Fruit fly (Drosophila melanogaster) whole organism, embryonic: ENCODE data around the gene CG9706.

ENCODE experiments used
- ATbp ChIP-seq: fragments of 200-800 bp; sonication (Bioruptor generic); optimal IDR thresholded peaks from 2 replicates; lab custom pipeline; 2017; ENCODE audit warnings: missing biosample characterization, mild to moderate bottlenecking, missing genetic modification characterization, missing genetic modification reagents
- BEAF-32 ChIP-seq: fragments of 200-800 bp; sonication (Bioruptor generic); optimal IDR thresholded peaks from 3 replicates; lab custom pipeline; 2017; ENCODE audit warnings: missing biosample characterization, missing genetic modification characterization, mild to moderate bottlenecking, moderate library complexity, missing genetic modification reagents
- Bteb2 ChIP-seq: fragments of 200-800 bp; sonication (Bioruptor generic); optimal IDR thresholded peaks from 2 replicates; lab custom pipeline; 2016; ENCODE audit warnings: missing biosample characterization, missing genetic modification characterization
- CG12155 ChIP-seq: fragments of 200-800 bp; sonication (Bioruptor generic); optimal IDR thresholded peaks from 3 replicates; lab custom pipeline; 2016; ENCODE audit warnings: missing biosample characterization, missing genetic modification characterization
- CG12219 ChIP-seq: fragments of 200-800 bp; sonication (Bioruptor generic); optimal IDR thresholded peaks from 3 replicates; lab custom pipeline; 2018; ENCODE audit warnings: missing biosample characterization, mild to moderate bottlenecking, missing genetic modification characterization
- CG1233 ChIP-seq: fragments of 200-800 bp; sonication (Bioruptor generic); optimal IDR thresholded peaks from 4 replicates; lab custom pipeline; 2018; ENCODE audit warnings: missing biosample characterization, mild to moderate bottlenecking, missing genetic modification characterization
- CG13424 ChIP-seq: fragments of 200-800 bp; sonication (Bioruptor generic); optimal IDR thresholded peaks from 2 replicates; lab custom pipeline; 2019; ENCODE audit warnings: missing biosample characterization, mild to moderate bottlenecking, missing genetic modification characterization, moderate library complexity
- CG13894 ChIP-seq: fragments of 200-800 bp; sonication (Bioruptor generic); optimal IDR thresholded peaks from 3 replicates; lab custom pipeline; 2018; ENCODE audit warnings: missing biosample characterization, mild to moderate bottlenecking, missing genetic modification characterization, moderate library complexity
- CG14050 ChIP-seq: fragments of 200-800 bp; sonication (Bioruptor generic); IDR thresholded peaks from 3 replicates; pipeline ENCODE4 v1.3.6; 2022; ENCODE audit warnings: missing biosample characterization, missing genetic modification characterization
- CG14441 ChIP-seq: fragments of 200-800 bp; sonication (Bioruptor generic); IDR thresholded peaks from 2 replicates; pipeline ENCODE4 v1.3.6; 2022; ENCODE audit warnings: missing biosample characterization, missing genetic modification characterization
- CG15601 ChIP-seq: fragments of 200-800 bp; sonication (Bioruptor generic); optimal IDR thresholded peaks from 3 replicates; lab custom pipeline; 2019; ENCODE audit warnings: missing biosample characterization, mild to moderate bottlenecking, missing genetic modification characterization, moderate library complexity
- CG16815 ChIP-seq: fragments of 200-800 bp; sonication (Bioruptor generic); optimal IDR thresholded peaks from 3 replicates; lab custom pipeline; 2017; ENCODE audit warnings: missing biosample characterization, mild to moderate bottlenecking, missing genetic modification characterization
- CG16863 ChIP-seq: fragments of 200-800 bp; sonication (Bioruptor generic); optimal IDR thresholded peaks from 3 replicates; lab custom pipeline; 2016; ENCODE audit warnings: missing biosample characterization, missing genetic modification characterization
- CG18262 ChIP-seq: fragments of 200-800 bp; optimal IDR thresholded peaks from 3 replicates; lab custom pipeline; 2019; ENCODE audit warnings: missing biosample characterization, mild to moderate bottlenecking, missing genetic modification characterization, moderate library complexity
- CG2120 ChIP-seq: fragments of 200-800 bp; sonication (Bioruptor generic); optimal IDR thresholded peaks from 3 replicates; lab custom pipeline; 2016; ENCODE audit warnings: missing biosample characterization, missing genetic modification characterization
- CG31388 ChIP-seq: fragments of 200-800 bp; sonication (Bioruptor generic); optimal IDR thresholded peaks from 2 replicates; lab custom pipeline; 2016; ENCODE audit warnings: missing biosample characterization, missing genetic modification characterization
- CG31441 ChIP-seq: fragments of 200-800 bp; sonication (Bioruptor generic); IDR thresholded peaks from 2 replicates; pipeline ENCODE4 v1.3.6; 2022; ENCODE audit warnings: missing biosample characterization, missing genetic modification characterization
- CG32772 ChIP-seq: fragments of 200-800 bp; sonication (Bioruptor generic); IDR thresholded peaks from 2 replicates; pipeline ENCODE4 v1.3.6; 2022; ENCODE audit warnings: missing biosample characterization, missing genetic modification characterization
- CG4404 ChIP-seq: fragments of 200-800 bp; sonication (Bioruptor generic); IDR thresholded peaks from 2 replicates; pipeline ENCODE4 v1.3.6; 2022; ENCODE audit warnings: missing biosample characterization, missing genetic modification characterization
- CG4617 ChIP-seq: fragments of 200-800 bp; sonication (Bioruptor generic); optimal IDR thresholded peaks from 3 replicates; lab custom pipeline; 2016; ENCODE audit warnings: missing biosample characterization, missing genetic modification characterization, borderline replicate concordance
- CG4820 ChIP-seq: fragments of 200-800 bp; sonication (Bioruptor generic); optimal IDR thresholded peaks from 3 replicates; lab custom pipeline; 2016; ENCODE audit warnings: missing biosample characterization, missing genetic modification characterization
- CG6254 ChIP-seq: fragments of 200-800 bp; sonication (Bioruptor generic); optimal IDR thresholded peaks from 3 replicates; lab custom pipeline; 2017; ENCODE audit warnings: mild to moderate bottlenecking, missing biosample characterization, missing genetic modification reagents, missing genetic modification characterization
- CG6765 ChIP-seq: fragments of 200-800 bp; sonication (Bioruptor generic); optimal IDR thresholded peaks from 3 replicates; lab custom pipeline; 2017; ENCODE audit warnings: missing biosample characterization, mild to moderate bottlenecking, missing genetic modification characterization
- CG6854 ChIP-seq: fragments of 200-800 bp; sonication (Bioruptor generic); optimal IDR thresholded peaks from 3 replicates; lab custom pipeline; 2017; ENCODE audit warnings: missing biosample characterization, mild to moderate bottlenecking, missing genetic modification characterization
- CG7928 ChIP-seq: fragments of 200-800 bp; sonication (Bioruptor generic); optimal IDR thresholded peaks from 2 replicates; lab custom pipeline; 2017; ENCODE audit warnings: missing biosample characterization, mild to moderate bottlenecking, missing genetic modification characterization
- CG8359 ChIP-seq: fragments of 200-800 bp; sonication (Bioruptor generic); optimal IDR thresholded peaks from 2 replicates; lab custom pipeline; 2017; ENCODE audit warnings: missing biosample characterization, mild to moderate bottlenecking, missing genetic modification characterization, borderline replicate concordance
- CG8765 ChIP-seq: fragments of 200-800 bp; sonication (Bioruptor generic); IDR thresholded peaks from 2 replicates; pipeline ENCODE4 v1.3.6; 2022; ENCODE audit warnings: missing biosample characterization, missing genetic modification characterization
- CG9932 ChIP-seq: fragments of 200-800 bp; sonication (Bioruptor generic); IDR thresholded peaks from 2 replicates; pipeline ENCODE4 v1.3.6; 2022; ENCODE audit warnings: missing biosample characterization, missing genetic modification characterization
- Dbx ChIP-seq: fragments of 200-800 bp; sonication (Bioruptor generic); IDR thresholded peaks from 3 replicates; pipeline ENCODE4 v1.3.6; 2022; ENCODE audit warnings: missing biosample characterization, missing genetic modification characterization
- E2f2 ChIP-seq: fragments of 200-800 bp; sonication (Bioruptor generic); IDR thresholded peaks from 2 replicates; pipeline ENCODE4 v1.3.6; 2022; ENCODE audit warnings: missing biosample characterization, missing genetic modification characterization
- Hey ChIP-seq: fragments of 200-800 bp; sonication (Bioruptor generic); optimal IDR thresholded peaks from 3 replicates; lab custom pipeline; 2018; ENCODE audit warnings: missing biosample characterization, mild to moderate bottlenecking, missing genetic modification characterization
- Hr51 ChIP-seq, 2 experiments: fragments of 200-800 bp; sonication (Bioruptor generic); optimal IDR thresholded peaks; 2 replicates in 1 of 2; 3 replicates in 1 of 2; lab custom pipeline; 2016 to 2018; ENCODE audit warnings: missing biosample characterization in 2 of 2, missing genetic modification characterization in 2 of 2, mild to moderate bottlenecking in 1 of 2, moderate library complexity in 1 of 2
- Hr78 ChIP-seq, 2 experiments: fragments of 200-800 bp in 1 of 2; fragments of >200 bp in 1 of 2; sonication (Bioruptor generic) in 1 of 2; optimal IDR thresholded peaks; 2 replicates each; lab custom pipeline; 2017 to 2019; ENCODE audit warnings: missing biosample characterization in 2 of 2, missing genetic modification characterization in 2 of 2, mild to moderate bottlenecking in 1 of 2, moderate library complexity in 1 of 2
- Lhr ChIP-seq: fragments of 200-800 bp; sonication (Bioruptor generic); optimal IDR thresholded peaks from 3 replicates; lab custom pipeline; 2017; ENCODE audit warnings: mild to moderate bottlenecking, missing biosample characterization, missing genetic modification reagents, missing genetic modification characterization
- Lpt ChIP-seq: fragments of >200 bp; optimal IDR thresholded peaks from 2 replicates; lab custom pipeline; 2018; ENCODE audit warnings: missing biosample characterization, missing genetic modification characterization
- MTF-1 ChIP-seq: fragments of 200-800 bp; sonication (Bioruptor generic); optimal IDR thresholded peaks from 2 replicates; lab custom pipeline; 2018; ENCODE audit warnings: missing biosample characterization, mild to moderate bottlenecking, missing genetic modification characterization, borderline replicate concordance
- Rfx ChIP-seq: fragments of 200-800 bp; sonication (Bioruptor generic); IDR thresholded peaks from 2 replicates; pipeline ENCODE4 v1.3.6; 2022; ENCODE audit warnings: missing biosample characterization, missing genetic modification characterization
- Sin3A ChIP-seq: fragments of >200 bp; optimal IDR thresholded peaks from 2 replicates; lab custom pipeline; 2018
- Sry-δ ChIP-seq: fragments of 200-800 bp; sonication (Bioruptor generic); optimal IDR thresholded peaks from 2 replicates; lab custom pipeline; 2016; ENCODE audit warnings: missing biosample characterization, missing genetic modification characterization
- ap ChIP-seq: fragments of 200-800 bp; sonication (Bioruptor generic); IDR thresholded peaks from 2 replicates; pipeline ENCODE4 v1.3.6; 2022; ENCODE audit warnings: missing biosample characterization, missing genetic modification characterization
- bbx ChIP-seq: fragments of 200-800 bp; sonication (Bioruptor generic); IDR thresholded peaks from 2 replicates; pipeline ENCODE4 v1.3.6; 2022; ENCODE audit warnings: missing biosample characterization, missing genetic modification characterization; ENCODE audit not compliant: partially characterized antibody
- cad ChIP-seq: fragments of >200 bp; optimal IDR thresholded peaks from 2 replicates; lab custom pipeline; 2017; ENCODE audit warnings: missing biosample characterization, missing genetic modification characterization
- dan ChIP-seq: fragments of 200-800 bp; sonication (Bioruptor generic); IDR thresholded peaks from 2 replicates; pipeline ENCODE4 v1.3.6; 2022; ENCODE audit warnings: missing biosample characterization, missing genetic modification characterization
- fd96Cb ChIP-seq: fragments of 200-800 bp; sonication (Bioruptor generic); optimal IDR thresholded peaks from 2 replicates; lab custom pipeline; 2018; ENCODE audit warnings: missing biosample characterization, mild to moderate bottlenecking, missing genetic modification characterization, moderate library complexity
- ftz-f1 ChIP-seq: fragments of 200-800 bp; sonication (Bioruptor generic); optimal IDR thresholded peaks from 2 replicates; lab custom pipeline; 2016; ENCODE audit warnings: missing biosample characterization, missing genetic modification characterization
- grau ChIP-seq: fragments of 200-800 bp; optimal IDR thresholded peaks from 3 replicates; lab custom pipeline; 2019; ENCODE audit warnings: missing biosample characterization, mild to moderate bottlenecking, missing genetic modification characterization, moderate library complexity
- her ChIP-seq: fragments of 200-800 bp; sonication (Bioruptor generic); optimal IDR thresholded peaks from 2 replicates; lab custom pipeline; 2016; ENCODE audit warnings: missing biosample characterization, missing genetic modification characterization
- insv ChIP-seq, 2 experiments: fragments of 200-800 bp; sonication (Bioruptor generic); optimal IDR thresholded peaks; 3 replicates each; lab custom pipeline; 2016 to 2018; ENCODE audit warnings: missing biosample characterization in 2 of 2, missing genetic modification characterization in 2 of 2
- nerfin-2 ChIP-seq: fragments of 200-800 bp; sonication (Bioruptor generic); IDR thresholded peaks from 2 replicates; pipeline ENCODE4 v1.3.6; 2022; ENCODE audit warnings: missing biosample characterization, missing genetic modification characterization; ENCODE audit not compliant: partially characterized antibody
- vfl ChIP-seq: fragments of 200-800 bp; sonication (Bioruptor generic); optimal IDR thresholded peaks from 2 replicates; lab custom pipeline; 2016; ENCODE audit warnings: missing biosample characterization, missing genetic modification characterization

CG9706 gene

dm6 chr3L:16743906-16744704, 38.7 kb upstream of the CG9706 start (continued):
- TF ChIP-seq CG16815 (GFP tag; lab: Kevin White, UChicago), result no peak
- no peak for TF ChIP-seq CG12219 (GFP tag; lab: Kevin White, UChicago)
- peak; percentile 46; the same call in 1 of the 2 replicates for TF ChIP-seq CG31441
- no peak for TF ChIP-seq CG31388 (GFP tag; lab: Kevin White, UChicago)
- no peak for TF ChIP-seq CG6765 (GFP tag; lab: Kevin White, UChicago)
- TF ChIP-seq CG12155 (GFP tag; lab: Kevin White, UChicago), result no peak
- no peak for TF ChIP-seq ftz-f1
- no peak for TF ChIP-seq Hey (tag; lab: Kevin White, UChicago)
- TF ChIP-seq MTF-1 (GFP tag; lab: Kevin White, UChicago), result no peak
- TF ChIP-seq CG6254 (GFP tag; lab: Kevin White, UChicago), result no peak
- no peak for TF ChIP-seq CG1233 (GFP tag; lab: Kevin White, UChicago)
- TF ChIP-seq CG15601, result no peak
- no peak for TF ChIP-seq dan (GFP tag; lab: Robert Waterston, UW)
- TF ChIP-seq Hr78 (GFP tag; optimal IDR thresholded peaks at IDR 0.05; lab: Kevin White, UChicago), result no peak
- TF ChIP-seq Rfx (GFP tag; lab: Robert Waterston, UW), result no peak
- TF ChIP-seq ATbp (GFP tag; lab: Kevin White, UChicago), result no peak
- TF ChIP-seq CG2120, result no peak
- TF ChIP-seq grau, result peak; percentile 94
- TF ChIP-seq CG32772 (GFP tag; lab: Robert Waterston, UW), result no peak
- no peak for TF ChIP-seq CG6854 (GFP tag; lab: Kevin White, UChicago)
- TF ChIP-seq Dbx (GFP tag; lab: Robert Waterston, UW), result no peak
- TF ChIP-seq Lhr, result no peak
- no peak for TF ChIP-seq Sin3A (lab: Kevin White, UChicago)
- no peak for TF ChIP-seq CG7928 (GFP tag; lab: Kevin White, UChicago)
- no peak for TF ChIP-seq CG8359 (GFP tag; lab: Kevin White, UChicago)
- TF ChIP-seq bbx (GFP tag; lab: Robert Waterston, UW), result no peak
- no peak for TF ChIP-seq CG14441 (GFP tag; lab: Robert Waterston, UW)
- no peak for TF ChIP-seq Sry-δ (GFP tag; lab: Kevin White, UChicago)
- no peak for TF ChIP-seq cad (GFP tag; lab: Kevin White, UChicago)
- no peak for TF ChIP-seq CG13424
- no peak for TF ChIP-seq CG9932 (GFP tag; lab: Robert Waterston, UW)
- TF ChIP-seq vfl (GFP tag; lab: Kevin White, UChicago), result no peak
- TF ChIP-seq ap (GFP tag; lab: Robert Waterston, UW), result no peak
- TF ChIP-seq CG4617 (GFP tag; lab: Kevin White, UChicago), result no peak
- TF ChIP-seq CG14050 (GFP tag; lab: Robert Waterston, UW), result no peak
- no peak for TF ChIP-seq Hr51 (GFP tag; optimal IDR thresholded peaks at IDR 0.05; lab: Kevin White, UChicago)
- TF ChIP-seq E2f2 (GFP tag; lab: Robert Waterston, UW), result no peak
- TF ChIP-seq insv (GFP tag; optimal IDR thresholded peaks at IDR 0.05; lab: Kevin White, UChicago), result no peak
- no peak for TF ChIP-seq her
- TF ChIP-seq CG13894 (tag; lab: Kevin White, UChicago), result no peak
- no peak for TF ChIP-seq BEAF-32 (GFP tag; lab: Kevin White, UChicago)
- no peak for TF ChIP-seq CG16863 (GFP tag; lab: Kevin White, UChicago)
- no peak for TF ChIP-seq Lpt (GFP tag; lab: Kevin White, UChicago)
- no peak for TF ChIP-seq CG4404 (GFP tag; lab: Robert Waterston, UW)
- peak; percentile 99 for TF ChIP-seq CG4820 (GFP tag; lab: Kevin White, UChicago)
- TF ChIP-seq CG8765 (GFP tag; lab: Robert Waterston, UW), result no peak
- no peak for TF ChIP-seq nerfin-2 (GFP tag; lab: Robert Waterston, UW)
- TF ChIP-seq fd96Cb (tag; lab: Kevin White, UChicago), result peak; percentile 13
- TF ChIP-seq CG18262 (tag; lab: Kevin White, UChicago), result peak; percentile 72
- TF ChIP-seq Bteb2 (GFP tag; lab: Kevin White, UChicago), result no peak
